Fruit fly (Drosophila melanogaster) whole organism, embryonic: ENCODE measurements around the gene CG14309.

Experiments used
- Abd-B ChIP-seq: fragments of 200-800 bp; sonication (Bioruptor generic); optimal IDR thresholded peaks from 2 replicates; lab custom pipeline; 2018; ENCODE audit warnings: missing biosample characterization, mild to moderate bottlenecking, missing genetic modification characterization, moderate library complexity
- BtbVII ChIP-seq: fragments of 200-800 bp; sonication (Bioruptor generic); optimal IDR thresholded peaks from 3 replicates; lab custom pipeline; 2017; ENCODE audit warnings: missing biosample characterization, mild to moderate bottlenecking, missing genetic modification characterization
- CG10979 ChIP-seq: fragments of 200-800 bp; sonication (Bioruptor generic); optimal IDR thresholded peaks from 2 replicates; lab custom pipeline; 2018; ENCODE audit warnings: missing biosample characterization, mild to moderate bottlenecking, missing genetic modification characterization, moderate library complexity
- CG11456 ChIP-seq: fragments of 200-800 bp; sonication (Bioruptor generic); IDR thresholded peaks from 3 replicates; pipeline ENCODE4 v1.3.6; 2022; ENCODE audit warnings: missing biosample characterization, missing genetic modification characterization
- CG11560 ChIP-seq: fragments of 200-800 bp; sonication (Bioruptor generic); IDR thresholded peaks from 3 replicates; pipeline ENCODE4 v1.3.6; 2022; ENCODE audit warnings: missing biosample characterization, missing genetic modification characterization
- CG12769 ChIP-seq: fragments of 200-800 bp; sonication (Bioruptor generic); optimal IDR thresholded peaks from 2 replicates; lab custom pipeline; 2019; ENCODE audit warnings: missing biosample characterization, mild to moderate bottlenecking, missing genetic modification characterization, moderate library complexity
- CG14667 ChIP-seq: fragments of 200-800 bp; sonication (Bioruptor generic); IDR thresholded peaks from 2 replicates; pipeline ENCODE4 v1.3.6; 2022; ENCODE audit warnings: missing biosample characterization, missing genetic modification characterization
- CG16813 ChIP-seq: fragments of 200-800 bp; sonication (Bioruptor generic); IDR thresholded peaks from 3 replicates; pipeline ENCODE4 v1.3.6; 2022; ENCODE audit warnings: missing biosample characterization, missing genetic modification characterization; ENCODE audit not compliant: partially characterized antibody
- CG18011 ChIP-seq: fragments of 200-800 bp; sonication (Bioruptor generic); optimal IDR thresholded peaks from 2 replicates; lab custom pipeline; 2017; ENCODE audit warnings: missing biosample characterization, missing genetic modification characterization, mild to moderate bottlenecking, moderate library complexity, missing genotype
- CG2199 ChIP-seq: fragments of 200-800 bp; sonication (Bioruptor generic); IDR thresholded peaks from 3 replicates; pipeline ENCODE4 v1.3.6; 2022; ENCODE audit warnings: missing biosample characterization, missing genetic modification characterization
- CG30431 ChIP-seq: fragments of 200-800 bp; sonication (Bioruptor generic); optimal IDR thresholded peaks from 2 replicates; lab custom pipeline; 2017; ENCODE audit warnings: missing biosample characterization, missing genetic modification characterization
- CG3065 ChIP-seq: fragments of 200-800 bp; sonication (Bioruptor generic); optimal IDR thresholded peaks from 2 replicates; lab custom pipeline; 2016; ENCODE audit warnings: missing biosample characterization, missing genetic modification characterization
- CG32532 ChIP-seq: fragments of 200-800 bp; sonication (Bioruptor generic); IDR thresholded peaks from 2 replicates; pipeline ENCODE4 v1.3.6; 2022; ENCODE audit warnings: missing biosample characterization, missing genetic modification characterization
- CG42726 ChIP-seq: fragments of 200-800 bp; sonication (Bioruptor generic); IDR thresholded peaks from 2 replicates; pipeline ENCODE4 v1.3.6; 2022; ENCODE audit warnings: missing biosample characterization, missing genetic modification characterization; ENCODE audit not compliant: partially characterized antibody
- CG6683 ChIP-seq: fragments of 200-800 bp; sonication (Bioruptor generic); optimal IDR thresholded peaks from 2 replicates; lab custom pipeline; 2017; ENCODE audit warnings: missing biosample characterization, mild to moderate bottlenecking, missing genetic modification characterization, missing genetic modification reagents
- CG7928 ChIP-seq: fragments of 200-800 bp; sonication (Bioruptor generic); optimal IDR thresholded peaks from 2 replicates; lab custom pipeline; 2017; ENCODE audit warnings: missing biosample characterization, mild to moderate bottlenecking, missing genetic modification characterization
- Fer1 ChIP-seq: fragments of 200-800 bp; sonication (Bioruptor generic); optimal IDR thresholded peaks from 2 replicates; lab custom pipeline; 2017; ENCODE audit warnings: missing biosample characterization, mild to moderate bottlenecking, missing genetic modification characterization
- Gug ChIP-seq: fragments of 200-800 bp; sonication (Bioruptor generic); IDR thresholded peaks from 4 replicates; pipeline ENCODE4 v1.3.6; 2022; ENCODE audit warnings: missing biosample characterization, missing genetic modification characterization
- HmgD ChIP-seq: fragments of 200-800 bp; sonication (Bioruptor generic); optimal IDR thresholded peaks from 3 replicates; lab custom pipeline; 2016; ENCODE audit warnings: missing biosample characterization, missing genetic modification characterization
- Hr39 ChIP-seq: fragments of >200 bp; optimal IDR thresholded peaks from 2 replicates; lab custom pipeline; 2017
- Med ChIP-seq: fragments of 200-800 bp; sonication (Bioruptor generic); peaks from one replicate; lab custom pipeline; 2016; ENCODE audit warnings: missing biosample characterization, missing genetic modification characterization, mild to moderate bottlenecking, inconsistent platforms, moderate library complexity
- Mrtf ChIP-seq: fragments of 200-800 bp; sonication (Bioruptor generic); IDR thresholded peaks from 3 replicates; pipeline ENCODE4 v1.3.6; 2022; ENCODE audit warnings: missing biosample characterization, missing genetic modification characterization
- NFAT ChIP-seq: fragments of 200-800 bp; sonication (Bioruptor generic); IDR thresholded peaks from 2 replicates; pipeline ENCODE4 v1.3.6; 2022; ENCODE audit warnings: missing biosample characterization, missing genetic modification characterization
- NfI ChIP-seq: fragments of 200-800 bp; sonication (Bioruptor generic); optimal IDR thresholded peaks from 3 replicates; lab custom pipeline; 2018; ENCODE audit warnings: missing biosample characterization, mild to moderate bottlenecking, missing genetic modification characterization, moderate library complexity
- Oaz ChIP-seq: fragments of 200-800 bp; sonication (Bioruptor generic); IDR thresholded peaks from 2 replicates; pipeline ENCODE4 v1.3.6; 2022; ENCODE audit warnings: missing biosample characterization, missing genetic modification characterization
- Pdp1 ChIP-seq, 2 experiments: fragments of 200-800 bp; sonication (Bioruptor generic); optimal IDR thresholded peaks; 3 replicates each; lab custom pipeline; 2016; ENCODE audit warnings: missing biosample characterization in 2 of 2, missing genetic modification characterization in 2 of 2, mild to moderate bottlenecking in 1 of 2, moderate library complexity in 1 of 2
- Ptx1 ChIP-seq: fragments of 200-800 bp; sonication (Bioruptor generic); IDR thresholded peaks from 2 replicates; pipeline ENCODE4 v1.3.6; 2022; ENCODE audit warnings: missing biosample characterization, missing genetic modification characterization
- Trl ChIP-seq, 3 experiments: fragments of >200 bp in 2 of 3; fragments of 200-800 bp in 1 of 3; sonication (Bioruptor generic) in 1 of 3; optimal IDR thresholded peaks; 2 replicates in 1 of 3; 3 replicates in 2 of 3; lab custom pipeline; 2016 to 2017; ENCODE audit warnings: missing biosample characterization in 1 of 3, missing genetic modification characterization in 1 of 3
- Xbp1 ChIP-seq: fragments of 200-800 bp; sonication (Bioruptor generic); optimal IDR thresholded peaks from 3 replicates; lab custom pipeline; 2016; ENCODE audit warnings: missing biosample characterization, mild to moderate bottlenecking, missing genetic modification characterization
- az2 ChIP-seq: fragments of 200-800 bp; sonication (Bioruptor generic); optimal IDR thresholded peaks from 3 replicates; lab custom pipeline; 2016; ENCODE audit warnings: missing biosample characterization, missing genetic modification characterization
- bab2 ChIP-seq: fragments of 200-800 bp; sonication (Bioruptor generic); optimal IDR thresholded peaks from 2 replicates; lab custom pipeline; 2016; ENCODE audit warnings: missing biosample characterization, missing genetic modification characterization
- bowl ChIP-seq: fragments of 200-800 bp; sonication (Bioruptor generic); IDR thresholded peaks from 2 replicates; pipeline ENCODE4 v1.3.6; 2022; ENCODE audit warnings: missing biosample characterization, missing genetic modification characterization
- crol ChIP-seq: fragments of 200-800 bp; sonication (Bioruptor generic); IDR thresholded peaks from 2 replicates; pipeline ENCODE4 v1.3.6; 2022; ENCODE audit warnings: missing biosample characterization, missing genetic modification characterization
- crp ChIP-seq, 2 experiments: fragments of 200-800 bp; sonication (Bioruptor generic); optimal IDR thresholded peaks; 2 replicates in 1 of 2; 3 replicates in 1 of 2; lab custom pipeline; 2017; ENCODE audit warnings: missing biosample characterization in 2 of 2, missing genetic modification characterization in 2 of 2, mild to moderate bottlenecking in 1 of 2, moderate library complexity in 1 of 2
- dpn ChIP-seq, 2 experiments: fragments of 200-800 bp; sonication (Bioruptor generic); optimal IDR thresholded peaks; 3 replicates each; lab custom pipeline; 2016; ENCODE audit warnings: missing biosample characterization in 2 of 2, missing genetic modification characterization in 2 of 2
- emc ChIP-seq: fragments of 200-800 bp; sonication (Bioruptor generic); optimal IDR thresholded peaks from 2 replicates; lab custom pipeline; 2016; ENCODE audit warnings: missing biosample characterization, missing genetic modification characterization
- esg ChIP-seq: fragments of 200-800 bp; sonication (Bioruptor generic); conservative IDR thresholded peaks from 2 replicates; pipeline ENCODE4 v1.3.6; 2022; ENCODE audit warnings: missing biosample characterization, missing genetic modification characterization
- ind ChIP-seq: fragments of 200-800 bp; sonication (Bioruptor generic); optimal IDR thresholded peaks from 3 replicates; lab custom pipeline; 2016; ENCODE audit warnings: missing biosample characterization, missing genetic modification characterization
- kni ChIP-seq: fragments of 200-800 bp; sonication (Bioruptor generic); optimal IDR thresholded peaks from 3 replicates; lab custom pipeline; 2017; ENCODE audit warnings: mild to moderate bottlenecking, missing biosample characterization, missing genetic modification reagents, missing genetic modification characterization
- lbe ChIP-seq: fragments of 200-800 bp; sonication (Bioruptor generic); optimal IDR thresholded peaks from 2 replicates; lab custom pipeline; 2016; ENCODE audit warnings: missing biosample characterization, mild to moderate bottlenecking, missing genetic modification characterization
- nerfin-1 ChIP-seq: fragments of 200-800 bp; sonication (Bioruptor generic); optimal IDR thresholded peaks from 3 replicates; lab custom pipeline; 2019; ENCODE audit warnings: missing biosample characterization, mild to moderate bottlenecking, missing genetic modification characterization, moderate library complexity
- odd ChIP-seq: fragments of 200-800 bp; sonication (Bioruptor generic); optimal IDR thresholded peaks from 2 replicates; lab custom pipeline; 2017; ENCODE audit warnings: missing biosample characterization, mild to moderate bottlenecking, missing genetic modification characterization
- peb ChIP-seq: fragments of 200-800 bp; sonication (Bioruptor generic); IDR thresholded peaks from 2 replicates; pipeline ENCODE4 v1.3.6; 2022; ENCODE audit warnings: missing biosample characterization, missing genetic modification characterization
- pnt ChIP-seq: fragments of 200-800 bp; sonication (Bioruptor generic); optimal IDR thresholded peaks from 3 replicates; lab custom pipeline; 2016; ENCODE audit warnings: missing biosample characterization, missing genetic modification characterization
- salm ChIP-seq: fragments of 200-800 bp; sonication (Bioruptor generic); optimal IDR thresholded peaks from 2 replicates; lab custom pipeline; 2018; ENCODE audit warnings: missing biosample characterization, mild to moderate bottlenecking, missing genetic modification characterization
- sima ChIP-seq: fragments of 200-800 bp; sonication (Bioruptor generic); optimal IDR thresholded peaks from 2 replicates; lab custom pipeline; 2016; ENCODE audit warnings: missing biosample characterization, missing genetic modification characterization
- tgo ChIP-seq: fragments of 200-800 bp; sonication (Bioruptor generic); IDR thresholded peaks from 3 replicates; pipeline ENCODE4 v1.3.6; 2022; ENCODE audit warnings: missing biosample characterization, missing genetic modification characterization
- ttk ChIP-seq: fragments of 200-800 bp; sonication (Bioruptor generic); IDR thresholded peaks from 2 replicates; pipeline ENCODE4 v2.1.2; 2022; ENCODE audit warnings: missing biosample characterization, missing genetic modification characterization
- vvl ChIP-seq: fragments of 200-800 bp; sonication (Bioruptor generic); IDR thresholded peaks from 2 replicates; pipeline ENCODE4 v1.3.6; 2022; ENCODE audit warnings: missing biosample characterization, missing genetic modification characterization
- z ChIP-seq: fragments of 200-800 bp; sonication (Bioruptor generic); IDR thresholded peaks from 3 replicates; pipeline ENCODE4 v1.3.6; 2022; ENCODE audit warnings: missing biosample characterization, missing genetic modification characterization

The CG14309 gene

DNA sequence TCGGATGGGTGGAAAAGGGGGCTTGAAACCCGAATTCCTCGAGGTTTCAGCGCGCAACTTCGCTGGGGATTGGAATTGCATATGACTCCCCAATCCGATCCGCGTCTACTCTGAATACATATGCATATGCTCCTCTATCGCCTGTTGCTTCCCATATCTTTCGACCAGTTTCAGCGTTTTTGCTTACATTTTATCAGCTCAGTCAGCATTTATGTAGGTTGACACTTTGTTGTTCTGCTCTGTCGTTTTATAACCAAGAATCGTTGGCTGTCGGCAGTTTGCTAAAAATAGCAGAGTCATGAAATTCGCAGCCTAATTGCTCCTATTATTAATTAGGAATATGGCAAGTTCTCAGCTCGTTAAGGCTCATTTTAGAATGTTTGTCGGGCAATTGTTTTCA, 10.8 kb upstream of the CG14309 start:
- TF ChIP-seq Fer1 (no peak), Med (peak; percentile 38)

DNA sequence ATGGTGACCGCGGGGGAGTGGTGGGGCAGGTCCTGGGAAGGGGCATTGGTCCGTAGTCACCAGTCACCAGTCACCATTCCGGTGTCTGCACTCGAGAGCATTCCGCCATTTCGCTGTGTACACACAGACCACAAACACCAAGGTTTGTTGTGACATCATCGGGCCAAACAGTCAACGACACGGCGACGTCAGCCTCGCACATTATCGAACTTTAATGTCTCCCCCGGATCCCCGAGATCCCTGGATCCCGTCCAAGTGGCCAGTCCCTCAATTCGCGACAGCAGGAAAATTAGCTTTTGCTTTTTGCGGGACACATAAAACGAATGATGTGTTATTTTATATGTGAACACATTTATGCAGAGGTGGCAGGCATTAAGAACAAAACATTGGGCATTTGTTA, 10.0 kb upstream of the CG14309 start:
- TF ChIP-seq CG42726 (GFP tag; lab: Robert Waterston, UW) (no peak), kni (GFP tag; lab: Kevin White, UChicago) (no peak), Xbp1 (GFP tag; lab: Kevin White, UChicago) (no peak), NFAT (GFP tag; lab: Robert Waterston, UW) (no peak), pnt (GFP tag; lab: Kevin White, UChicago) (no peak), Hr39 (no peak), ind (GFP tag; lab: Kevin White, UChicago) (no peak), odd (GFP tag; lab: Kevin White, UChicago) (no peak), CG16813 (GFP tag; lab: Robert Waterston, UW) (no peak), bowl (GFP tag; lab: Robert Waterston, UW) (no peak), z (GFP tag; lab: Robert Waterston, UW) (no peak), peb (GFP tag; lab: Robert Waterston, UW) (no peak), BtbVII (GFP tag; lab: Kevin White, UChicago) (no peak), crol (GFP tag; lab: Robert Waterston, UW) (peak; percentile 39; the same call in 1 of the 2 replicates), CG3065 (GFP tag; lab: Kevin White, UChicago) (no peak), CG7928 (GFP tag; lab: Kevin White, UChicago) (no peak), HmgD (GFP tag; lab: Kevin White, UChicago) (no peak), emc (GFP tag; lab: Kevin White, UChicago) (no peak), sima (GFP tag; lab: Kevin White, UChicago) (no peak), CG30431 (GFP tag; lab: Kevin White, UChicago) (no peak), Abd-B (GFP tag; lab: Kevin White, UChicago) (no peak), CG10979 (tag; lab: Kevin White, UChicago) (no peak), salm (tag; lab: Kevin White, UChicago) (no peak), CG12769 (peak; percentile 91), Trl (optimal IDR thresholded peaks at IDR 0.05; lab: Kevin White, UChicago) (no peak), Trl (GFP tag; optimal IDR thresholded peaks at IDR 0.05; lab: Kevin White, UChicago) (no peak), lbe (no peak), CG2199 (GFP tag; lab: Robert Waterston, UW) (no peak), Oaz (GFP tag; lab: Robert Waterston, UW) (no peak), Pdp1 (GFP tag; optimal IDR thresholded peaks at IDR 0.05; lab: Kevin White, UChicago) (peak in 1 of 2 experiments; percentile 20), bab2 (GFP tag; lab: Kevin White, UChicago) (no peak), CG11456 (GFP tag; lab: Robert Waterston, UW) (0 out of 3 replicates have a peak, but pooled peaks have one; percentile 43)

- TF ChIP-seq Ptx1 (GFP tag; lab: Robert Waterston, UW) (peak; percentile 59), CG6683 (GFP tag; lab: Kevin White, UChicago) (peak; percentile 22), Gug (GFP tag; lab: Robert Waterston, UW) (peak; percentile 26; the same call in 1 of the 4 replicates), pnt (GFP tag; lab: Kevin White, UChicago) (no peak), CG11560 (tag; lab: Robert Waterston, UW) (no peak), CG32532 (peak; percentile 73), esg (no peak), CG14667 (GFP tag; lab: Robert Waterston, UW) (no peak), CG18011 (GFP tag; lab: Kevin White, UChicago) (peak; percentile 7), Mrtf (GFP tag; lab: Robert Waterston, UW) (no peak), vvl (peak; percentile 63; the same call in 1 of the 2 replicates), nerfin-1 (tag; lab: Kevin White, UChicago) (no peak), NfI (GFP tag; lab: Kevin White, UChicago) (peak; percentile 44), crp (GFP tag; optimal IDR thresholded peaks at IDR 0.05; lab: Kevin White, UChicago) (no peak), az2 (peak; percentile 45), tgo (peak; percentile 56), ttk (GFP tag; lab: Robert Waterston, UW) (no peak), dpn (GFP tag; optimal IDR thresholded peaks at IDR 0.05; lab: Kevin White, UChicago) (peak in 1 of 2 experiments; percentile 54), CG11456 (GFP tag; lab: Robert Waterston, UW) (no peak)
These were observed 8.6 kb upstream of the CG14309 start for dm6 chr3R:18393436-18393835.
